Fruit fly (Drosophila melanogaster): ENCODE measurements around the gene Eato.

The Eato gene

dm6 chr2L:13776928-13777686 lies 6.8 kb upstream of the Eato start:
- TF ChIP-seq CG4496 (GFP tag; IDR thresholded peaks at IDR 0.05) (0 out of 3 replicates have a peak, but pooled peaks have one; percentile 42), Pif1B (GFP tag; optimal IDR thresholded peaks at IDR 0.05) (no peak), gl (tag; optimal IDR thresholded peaks at IDR 0.05) (no peak), D1 (tag; optimal IDR thresholded peaks at IDR 0.05) (no peak), CG13204 (GFP tag; optimal IDR thresholded peaks at IDR 0.05) (peak; percentile 66), Snoo (tag; optimal IDR thresholded peaks at IDR 0.05) (no peak), CG15710 (tag; optimal IDR thresholded peaks at IDR 0.05) (no peak), EcR (GFP tag; optimal IDR thresholded peaks at IDR 0.05) (peak; percentile 85)

dm6 chr2L:13778648-13779047 lies 5.2 kb upstream of the Eato start:
- TF ChIP-seq Ets98B (GFP tag; IDR thresholded peaks at IDR 0.05), result peak; percentile 68
- no peak for TF ChIP-seq CG34367 (tag; optimal IDR thresholded peaks at IDR 0.05)
- TF ChIP-seq CG4496 (GFP tag; IDR thresholded peaks at IDR 0.05), result peak; percentile 65; the same call in 2 of the 3 replicates
- TF ChIP-seq Pif1B (GFP tag; optimal IDR thresholded peaks at IDR 0.05), result peak; percentile 23
- TF ChIP-seq CG10348 (GFP tag; IDR thresholded peaks at IDR 0.05), result no peak
- peak; percentile 37 for TF ChIP-seq CG9948 (tag; optimal IDR thresholded peaks at IDR 0.05)
- peak; percentile 68 for TF ChIP-seq CG32121 (GFP tag; IDR thresholded peaks at IDR 0.05)
- TF ChIP-seq Pif1A (GFP tag; optimal IDR thresholded peaks at IDR 0.05), result peak; percentile 48
- TF ChIP-seq CG13204 (GFP tag; optimal IDR thresholded peaks at IDR 0.05), result no peak
- peak; percentile 48; the same call in 1 of the 2 replicates for TF ChIP-seq rn (GFP tag; IDR thresholded peaks at IDR 0.05)
- no peak for TF ChIP-seq CG15710 (tag; optimal IDR thresholded peaks at IDR 0.05)
- TF ChIP-seq CG12605 (GFP tag; IDR thresholded peaks at IDR 0.05), result peak; percentile 27; the same call in 1 of the 2 replicates
- peak; percentile 48 for TF ChIP-seq CG8301 (tag; optimal IDR thresholded peaks at IDR 0.05)
- TF ChIP-seq CG14655 (GFP tag; optimal IDR thresholded peaks at IDR 0.05), result peak; percentile 67
- TF ChIP-seq CG8159 (tag; optimal IDR thresholded peaks at IDR 0.05), result peak; percentile 1

DNA sequence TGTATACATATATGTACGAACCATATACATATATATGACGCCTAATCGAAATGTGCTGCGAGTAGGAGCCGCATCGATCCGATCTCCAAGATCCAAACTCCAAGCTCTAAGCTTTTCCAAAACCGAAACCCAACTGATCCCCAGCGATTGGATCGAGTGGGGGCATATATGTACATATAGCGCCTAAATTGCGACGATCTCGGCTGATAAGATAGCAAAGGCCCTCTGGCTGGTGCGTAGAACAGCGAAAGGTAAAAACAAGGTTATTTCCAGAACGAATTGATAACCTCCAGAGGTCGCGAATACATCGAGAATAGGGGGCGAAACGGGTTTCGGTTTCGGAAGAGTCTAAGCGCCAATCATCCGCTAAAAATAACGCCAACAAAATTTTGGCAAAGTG lies 4.7 kb upstream of the Eato start:
- TF ChIP-seq Pif1B (GFP tag; optimal IDR thresholded peaks at IDR 0.05), result no peak
- no peak for TF ChIP-seq CG10348 (GFP tag; IDR thresholded peaks at IDR 0.05)
- TF ChIP-seq CG17806 (tag; optimal IDR thresholded peaks at IDR 0.05), result no peak
- TF ChIP-seq CG8159 (tag; optimal IDR thresholded peaks at IDR 0.05), result no peak
- TF ChIP-seq CG34367 (tag; optimal IDR thresholded peaks at IDR 0.05), result no peak
- no peak for TF ChIP-seq D1 (tag; optimal IDR thresholded peaks at IDR 0.05)
- TF ChIP-seq EcR (GFP tag; optimal IDR thresholded peaks at IDR 0.05), result no peak
- TF ChIP-seq Pif1A (GFP tag; optimal IDR thresholded peaks at IDR 0.05), result no peak
- no peak for TF ChIP-seq CG15710 (tag; optimal IDR thresholded peaks at IDR 0.05)
- TF ChIP-seq CG32121 (GFP tag; IDR thresholded peaks at IDR 0.05), result no peak
- no peak for TF ChIP-seq CG12605 (GFP tag; IDR thresholded peaks at IDR 0.05)
- TF ChIP-seq CG13204 (GFP tag; optimal IDR thresholded peaks at IDR 0.05), result no peak
- TF ChIP-seq CG8301 (tag; optimal IDR thresholded peaks at IDR 0.05), result no peak
- no peak for TF ChIP-seq Snoo (tag; optimal IDR thresholded peaks at IDR 0.05)
- TF ChIP-seq rn (GFP tag; IDR thresholded peaks at IDR 0.05), result no peak
- no peak for TF ChIP-seq CG4496 (GFP tag; IDR thresholded peaks at IDR 0.05)
- no peak for TF ChIP-seq CG14655 (GFP tag; optimal IDR thresholded peaks at IDR 0.05)

- TF ChIP-seq rn (GFP tag; IDR thresholded peaks at IDR 0.05), result no peak
- peak; percentile 54; the same call in 1 of the 2 replicates for TF ChIP-seq CG12605 (GFP tag; IDR thresholded peaks at IDR 0.05)
- peak; percentile 38 for TF ChIP-seq EcR (GFP tag; optimal IDR thresholded peaks at IDR 0.05)
- 0 out of 3 replicates have a peak, but pooled peaks have one; percentile 27 for TF ChIP-seq fd96Ca (GFP tag; IDR thresholded peaks at IDR 0.05)
- TF ChIP-seq Ets98B (GFP tag; IDR thresholded peaks at IDR 0.05), result peak; percentile 52
Measured at dm6 chr2L:13779795-13780108, 4.1 kb upstream of the Eato start.

DNA sequence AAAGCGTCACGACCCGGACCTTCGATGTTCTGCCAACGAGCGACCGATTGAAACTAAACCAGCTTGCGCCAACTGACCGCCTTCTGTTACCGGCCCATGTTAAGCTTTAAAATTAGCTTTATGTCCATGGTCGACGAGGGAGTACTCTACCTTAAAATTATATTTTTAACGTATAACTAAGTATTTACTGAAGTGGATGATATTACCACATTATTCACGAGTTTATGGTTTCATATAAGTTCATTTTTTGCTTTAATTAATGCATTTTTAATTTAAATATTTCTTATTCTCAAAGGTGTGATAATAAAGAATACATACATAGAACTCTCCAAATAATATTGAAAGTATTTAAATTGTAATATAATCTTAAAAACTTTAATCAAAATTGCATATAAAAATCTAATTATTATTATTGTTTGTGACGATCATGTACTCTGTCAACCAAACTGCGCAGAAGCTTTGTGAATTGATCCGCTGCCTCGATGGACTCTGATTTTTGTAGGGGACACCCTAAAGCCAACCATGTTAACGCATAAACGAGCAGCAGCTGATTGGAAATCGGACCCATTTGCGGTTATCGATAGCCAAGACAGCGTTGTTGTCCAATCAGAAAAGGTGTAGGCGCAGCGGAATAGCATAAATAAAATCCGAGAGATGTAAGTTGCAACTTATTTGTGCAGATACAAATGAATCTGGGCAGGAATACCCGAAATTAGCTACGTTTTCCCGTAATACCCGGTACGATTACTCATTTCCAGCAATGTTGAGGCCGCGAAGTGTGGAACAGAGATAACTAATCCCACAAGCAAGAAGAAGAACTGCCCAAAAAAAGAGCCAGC lies 3.6 kb upstream of the Eato start, which contains the start of the genes CG9008 and p38b:
TSS of gene CG9008 (minus strand) at position 57 of the 839 bp plus-strand sequence.
TSS of gene p38b (plus strand) at position 581 of the 839 bp plus-strand sequence.
- TF ChIP-seq Ets98B (GFP tag; IDR thresholded peaks at IDR 0.05), result peak; percentile 31
- TF ChIP-seq fd96Ca (GFP tag; IDR thresholded peaks at IDR 0.05), result peak; percentile 49; the same call in 1 of the 3 replicates
- TF ChIP-seq CG9948 (tag; optimal IDR thresholded peaks at IDR 0.05), result peak; percentile 84
- no peak for TF ChIP-seq CG13204 (GFP tag; optimal IDR thresholded peaks at IDR 0.05)
- TF ChIP-seq CG15710 (tag; optimal IDR thresholded peaks at IDR 0.05), result peak; percentile 87
- no peak for TF ChIP-seq CG14655 (GFP tag; optimal IDR thresholded peaks at IDR 0.05)
- TF ChIP-seq CG8301 (tag; optimal IDR thresholded peaks at IDR 0.05), result peak; percentile 81
- TF ChIP-seq CG10348 (GFP tag; IDR thresholded peaks at IDR 0.05), result no peak
- TF ChIP-seq CG8159 (tag; optimal IDR thresholded peaks at IDR 0.05), result peak; percentile 92
- TF ChIP-seq Pif1A (GFP tag; optimal IDR thresholded peaks at IDR 0.05), result no peak
- TF ChIP-seq CG4496 (GFP tag; IDR thresholded peaks at IDR 0.05), result peak; percentile 49; the same call in 1 of the 3 replicates
- no peak for TF ChIP-seq EcR (GFP tag; optimal IDR thresholded peaks at IDR 0.05)
- peak; percentile 79 for TF ChIP-seq CG17806 (tag; optimal IDR thresholded peaks at IDR 0.05)
- peak; percentile 75 for TF ChIP-seq CG34367 (tag; optimal IDR thresholded peaks at IDR 0.05)
- peak; percentile 68 for TF ChIP-seq rn (GFP tag; IDR thresholded peaks at IDR 0.05)
- peak; percentile 85 for TF ChIP-seq Snoo (tag; optimal IDR thresholded peaks at IDR 0.05)
- no peak; the same call in none of the 2 replicates for TF ChIP-seq CG12605 (GFP tag; IDR thresholded peaks at IDR 0.05)
- no peak for TF ChIP-seq gl (tag; optimal IDR thresholded peaks at IDR 0.05)
- TF ChIP-seq Pif1B (GFP tag; optimal IDR thresholded peaks at IDR 0.05), result peak; percentile 71
- no peak for TF ChIP-seq D1 (tag; optimal IDR thresholded peaks at IDR 0.05)
- TF ChIP-seq CG32121 (GFP tag; IDR thresholded peaks at IDR 0.05), result peak; percentile 52
